Worm (Caenorhabditis elegans): Measurements from ENCODE around the gene lin-12.

- no peak for TF ChIP-seq ztf-23 (GFP tag; IDR thresholded peaks at IDR 0.05)
- no peak for TF ChIP-seq tab-1 (GFP tag; IDR thresholded peaks at IDR 0.05)
- no peak for TF ChIP-seq klf-2 (GFP tag; conservative IDR thresholded peaks at IDR 0.05)
- TF ChIP-seq ref-1 (GFP tag; conservative IDR thresholded peaks at IDR 0.05) = no peak
- TF ChIP-seq T22C8.4 (GFP tag; IDR thresholded peaks at IDR 0.05) = no peak
- TF ChIP-seq flt-1 (GFP tag; IDR thresholded peaks at IDR 0.05) = no peak
- TF ChIP-seq med-1 (GFP tag; optimal IDR thresholded peaks at IDR 0.05; ENCODE audit: insufficient read depth) = no peak
- no peak for TF ChIP-seq ztf-29 (GFP tag; IDR thresholded peaks at IDR 0.05)
- TF ChIP-seq cog-1 (tag; optimal IDR thresholded peaks at IDR 0.05) = no peak
Measured at ce11 chrIII:9060267-9060666, 11.0 kb downstream of the lin-12 start.

Data from whole organism, midembryonic.